Worm (Caenorhabditis elegans) whole organism, L2 larva: Measurements from ENCODE around the gene spk-1.
A peak's percentile ranks its signal among the peaks of the same experiment; 100 is the strongest.

Experiments
- C34F6.9 ChIP-seq: fragments of 150-350 bp; optimal IDR thresholded peaks from 2 replicates; lab custom pipeline; 2014; ENCODE audit warnings: missing biosample characterization, missing genetic modification characterization
- R02D3.7 ChIP-seq: fragments of 150-350 bp; optimal IDR thresholded peaks from 2 replicates; lab custom pipeline; 2014; ENCODE audit warnings: missing biosample characterization, missing genetic modification characterization
- aly-2 ChIP-seq: fragments of 150-350 bp; optimal IDR thresholded peaks from 2 replicates; lab custom pipeline; 2014; ENCODE audit warnings: missing biosample characterization, missing genetic modification characterization
- blmp-1 ChIP-seq: sonication (generic microtip); optimal IDR thresholded peaks from 2 replicates; lab custom pipeline; 2017; ENCODE audit warnings: missing genetic modification characterization, mild to moderate bottlenecking, missing compliant biosample characterization, antibody characterized with exemption, moderate library complexity; ENCODE audit not compliant: insufficient read depth
- ceh-82 ChIP-seq: fragments of 150-350 bp; optimal IDR thresholded peaks from 2 replicates; lab custom pipeline; 2014; ENCODE audit warnings: missing biosample characterization, missing genetic modification characterization
- dmd-4 ChIP-seq: sonication (generic microtip); optimal IDR thresholded peaks from 2 replicates; lab custom pipeline; 2017; ENCODE audit warnings: missing biosample characterization, missing genetic modification characterization
- egl-27 ChIP-seq: sonication (generic microtip); optimal IDR thresholded peaks from 3 replicates; lab custom pipeline; 2017; ENCODE audit warnings: missing biosample characterization, missing genetic modification reagents, missing genetic modification characterization
- gmeb-1 ChIP-seq: fragments of 150-350 bp; optimal IDR thresholded peaks from 2 replicates; lab custom pipeline; 2014; ENCODE audit warnings: missing biosample characterization, missing genetic modification characterization
- nhr-21 ChIP-seq: fragments of 150-350 bp; optimal IDR thresholded peaks from 2 replicates; lab custom pipeline; 2014; ENCODE audit warnings: missing biosample characterization, missing genetic modification characterization
- nhr-23 ChIP-seq: fragments of 150-350 bp; optimal IDR thresholded peaks from 2 replicates; lab custom pipeline; 2014; ENCODE audit warnings: missing biosample characterization, missing genetic modification reagents, missing genetic modification characterization
- skn-1 ChIP-seq: sonication (generic microtip); optimal IDR thresholded peaks from 2 replicates; lab custom pipeline; 2017; ENCODE audit warnings: missing biosample characterization, missing genetic modification characterization
- unc-55 ChIP-seq: fragments of 150-350 bp; sonication (generic microtip); optimal IDR thresholded peaks from 3 replicates; lab custom pipeline; 2014; ENCODE audit warnings: missing biosample characterization, missing genetic modification reagents, missing genetic modification characterization
- ztf-4 ChIP-seq: fragments of 150-350 bp; optimal IDR thresholded peaks from 2 replicates; lab custom pipeline; 2014; ENCODE audit warnings: missing biosample characterization, missing genetic modification characterization

spk-1 gene

ce11 chrIII:9511055-9511520 is 54.7 kb downstream of the spk-1 start, which contains the start of gene F55H2.5:
Gene F55H2.5, plus strand, starts transcription at chrIII:9511470.
- TF ChIP-seq C34F6.9 (tag; lab: Kevin White, UChicago), result peak; percentile 53
- no peak for TF ChIP-seq blmp-1 (tag; lab: Kevin White, UChicago)
- TF ChIP-seq unc-55, result peak; percentile 30

ce11 chrIII:9511660-9512059 is 55.3 kb downstream of the spk-1 start:
- TF ChIP-seq aly-2 (tag; lab: Kevin White, UChicago) (no peak), ceh-82 (tag; lab: Kevin White, UChicago) (no peak), skn-1 (tag; lab: Kevin White, UChicago) (no peak), nhr-23 (tag; lab: Kevin White, UChicago) (no peak), egl-27 (tag; lab: Kevin White, UChicago) (no peak), dmd-4 (tag; lab: Kevin White, UChicago) (no peak), ztf-4 (no peak), R02D3.7 (no peak), gmeb-1 (tag; lab: Kevin White, UChicago) (no peak), nhr-21 (no peak)
